Fruit fly (Drosophila melanogaster) whole organism: ENCODE results near the gene CG44088.

Experiments
- CG8478 ChIP-seq: fragments of >200 bp; optimal IDR thresholded peaks from 2 replicates; lab custom pipeline; 2018; ENCODE audit warnings: inconsistent platforms
- Dll ChIP-seq: fragments of >200 bp; optimal IDR thresholded peaks from 2 replicates; lab custom pipeline; 2017
- EcR ChIP-seq, 2 experiments: fragments of >200 bp; optimal IDR thresholded peaks; 2 replicates each; lab custom pipeline; 2017; ENCODE audit warnings: missing biosample characterization in 2 of 2, missing genetic modification characterization in 2 of 2, missing genetic modification reagents in 2 of 2
- pan ChIP-seq: fragments of >200 bp; optimal IDR thresholded peaks from 2 replicates; lab custom pipeline; 2017
- psq ChIP-seq: fragments of >200 bp; optimal IDR thresholded peaks from 2 replicates; lab custom pipeline; 2017
- usp ChIP-seq: fragments of >200 bp; optimal IDR thresholded peaks from 2 replicates; lab custom pipeline; 2017; ENCODE audit warnings: missing biosample characterization, missing genetic modification characterization, mixed read lengths

The CG44088 gene

DNA sequence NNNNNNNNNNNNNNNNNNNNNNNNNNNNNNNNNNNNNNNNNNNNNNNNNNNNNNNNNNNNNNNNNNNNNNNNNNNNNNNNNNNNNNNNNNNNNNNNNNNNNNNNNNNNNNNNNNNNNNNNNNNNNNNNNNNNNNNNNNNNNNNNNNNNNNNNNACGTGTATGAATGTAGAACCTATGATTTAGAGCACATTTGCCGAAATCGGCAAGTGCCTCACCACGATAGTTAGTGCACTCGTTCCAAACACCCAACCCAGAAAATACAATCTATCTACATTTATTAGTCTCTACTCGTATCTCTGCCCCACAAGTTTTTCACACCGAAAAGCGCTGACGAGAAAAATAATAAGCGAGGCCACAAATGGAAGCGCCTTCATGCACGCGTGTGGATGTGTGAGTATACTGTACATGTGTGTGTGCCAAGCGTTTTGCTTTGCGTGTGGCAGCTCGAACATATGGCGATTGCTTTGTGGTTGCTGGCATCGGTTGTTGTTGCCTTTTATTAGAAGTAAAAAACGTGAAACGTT, 29.3 kb upstream of the CG44088 start:
- no peak for TF ChIP-seq psq (lab: Kevin White, UChicago)
- TF ChIP-seq EcR (GFP tag; optimal IDR thresholded peaks at IDR 0.05; lab: Kevin White, UChicago), result no peak
- TF ChIP-seq Dll (lab: Kevin White, UChicago), result no peak
- TF ChIP-seq usp (GFP tag; lab: Kevin White, UChicago), result no peak
- TF ChIP-seq CG8478 (lab: Kevin White, UChicago), result no peak
- no peak for TF ChIP-seq pan

- TF ChIP-seq pan, result no peak
- no peak for TF ChIP-seq CG8478 (lab: Kevin White, UChicago)
These were observed 23.2 kb upstream of the CG44088 start for dm6 chr3R:4798025-4798424.

- no peak for TF ChIP-seq usp (GFP tag; lab: Kevin White, UChicago)
- TF ChIP-seq pan, result no peak
- TF ChIP-seq CG8478 (lab: Kevin White, UChicago), result no peak
These were observed 22.7 kb upstream of the CG44088 start for dm6 chr3R:4797585-4797984.

DNA sequence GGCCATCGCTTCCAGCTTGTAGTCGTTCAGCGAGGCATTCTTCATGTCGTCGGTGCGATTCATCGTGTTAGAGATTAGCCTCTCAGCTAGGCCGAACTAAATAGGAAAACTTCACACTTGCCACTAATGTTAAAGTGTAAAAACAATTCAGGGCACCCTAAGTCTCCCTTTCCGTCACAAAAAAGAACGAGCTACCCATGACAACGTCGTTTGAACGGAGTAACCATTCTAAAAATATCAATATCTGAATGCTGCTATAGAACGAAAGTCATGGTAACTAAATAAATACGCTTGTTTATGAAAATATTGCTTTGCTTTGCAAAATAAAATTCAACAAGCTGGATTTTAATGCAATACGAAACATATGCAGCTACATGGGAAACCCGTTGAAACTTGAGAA, 9.8 kb upstream of the CG44088 start, which contains the start of gene Ccdc39:
Gene Ccdc39 (minus strand): TSS at position 101 of the 400 bp plus-strand sequence.
- TF ChIP-seq CG8478 (lab: Kevin White, UChicago) (no peak), usp (GFP tag; lab: Kevin White, UChicago) (no peak), pan (no peak), psq (lab: Kevin White, UChicago) (no peak), Dll (lab: Kevin White, UChicago) (no peak), EcR (GFP tag; optimal IDR thresholded peaks at IDR 0.05; lab: Kevin White, UChicago) (no peak)

DNA sequence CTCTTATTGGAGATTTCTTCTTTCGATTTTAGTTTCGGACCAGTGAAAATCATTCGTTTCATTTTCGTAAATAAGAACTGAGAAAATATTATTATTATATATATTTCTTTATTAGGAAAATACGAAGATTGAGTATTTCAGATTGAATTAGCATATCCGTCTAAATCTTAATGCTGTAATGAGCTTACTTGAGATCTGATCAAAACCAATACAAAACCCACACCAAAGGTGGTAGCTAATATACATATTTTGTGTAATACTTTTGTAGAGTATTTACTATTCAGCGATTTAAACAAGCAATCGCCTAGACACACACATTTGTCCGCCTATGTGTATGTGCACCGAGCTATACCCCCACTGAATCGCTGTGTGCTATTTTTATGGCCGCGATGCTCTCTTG, 5.9 kb upstream of the CG44088 start:
- no peak for TF ChIP-seq pan
- TF ChIP-seq Dll (lab: Kevin White, UChicago), result no peak
- no peak for TF ChIP-seq usp (GFP tag; lab: Kevin White, UChicago)
- no peak for TF ChIP-seq EcR (GFP tag; optimal IDR thresholded peaks at IDR 0.05; lab: Kevin White, UChicago)
- TF ChIP-seq CG8478 (lab: Kevin White, UChicago), result no peak

- TF ChIP-seq CG8478 (lab: Kevin White, UChicago), result no peak
These were observed 5.4 kb upstream of the CG44088 start, which contains the start of gene CG14655 for dm6 chr3R:4780262-4780661. Gene CG14655, minus strand, starts transcription at chr3R:4780302.

dm6 chr3R:4775371-4775770, 518 bp upstream of the CG44088 start:
- TF ChIP-seq psq (lab: Kevin White, UChicago) (no peak), EcR (GFP tag; optimal IDR thresholded peaks at IDR 0.05; lab: Kevin White, UChicago) (no peak)

DNA sequence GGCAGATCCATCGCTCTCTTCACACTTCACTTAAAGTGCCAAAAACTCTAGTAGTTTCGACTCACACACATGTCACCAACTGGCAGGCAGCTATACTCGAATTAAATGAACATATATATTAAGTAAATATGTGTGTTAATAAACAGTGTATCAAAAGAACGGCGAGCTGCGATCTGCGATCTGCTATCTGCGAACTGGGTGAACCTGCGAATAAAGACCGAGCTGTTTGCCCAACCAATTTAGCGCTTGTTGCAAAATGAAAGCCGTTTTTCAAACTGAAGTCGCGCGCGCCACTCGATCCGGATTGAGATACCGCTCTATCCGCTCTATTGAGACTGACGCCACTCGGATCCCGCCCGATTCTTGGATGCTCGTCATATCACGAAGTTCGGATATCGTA, 1.8 kb downstream of the CG44088 start, which contains the start of gene CG44098:
Gene CG44098 (minus strand): TSS at position 101 of the 400 bp plus-strand sequence.
- TF ChIP-seq psq (lab: Kevin White, UChicago), result no peak
- no peak for TF ChIP-seq Dll (lab: Kevin White, UChicago)
- no peak for TF ChIP-seq EcR (GFP tag; optimal IDR thresholded peaks at IDR 0.05; lab: Kevin White, UChicago)
- no peak for TF ChIP-seq usp (GFP tag; lab: Kevin White, UChicago)
- no peak for TF ChIP-seq pan
- no peak for TF ChIP-seq CG8478 (lab: Kevin White, UChicago)

dm6 chr3R:4771319-4771718, 3.5 kb downstream of the CG44088 start:
- TF ChIP-seq Dll (lab: Kevin White, UChicago) (no peak), usp (GFP tag; lab: Kevin White, UChicago) (no peak), CG8478 (lab: Kevin White, UChicago) (no peak), EcR (GFP tag; optimal IDR thresholded peaks at IDR 0.05; lab: Kevin White, UChicago) (no peak), pan (no peak), psq (lab: Kevin White, UChicago) (no peak)

DNA sequence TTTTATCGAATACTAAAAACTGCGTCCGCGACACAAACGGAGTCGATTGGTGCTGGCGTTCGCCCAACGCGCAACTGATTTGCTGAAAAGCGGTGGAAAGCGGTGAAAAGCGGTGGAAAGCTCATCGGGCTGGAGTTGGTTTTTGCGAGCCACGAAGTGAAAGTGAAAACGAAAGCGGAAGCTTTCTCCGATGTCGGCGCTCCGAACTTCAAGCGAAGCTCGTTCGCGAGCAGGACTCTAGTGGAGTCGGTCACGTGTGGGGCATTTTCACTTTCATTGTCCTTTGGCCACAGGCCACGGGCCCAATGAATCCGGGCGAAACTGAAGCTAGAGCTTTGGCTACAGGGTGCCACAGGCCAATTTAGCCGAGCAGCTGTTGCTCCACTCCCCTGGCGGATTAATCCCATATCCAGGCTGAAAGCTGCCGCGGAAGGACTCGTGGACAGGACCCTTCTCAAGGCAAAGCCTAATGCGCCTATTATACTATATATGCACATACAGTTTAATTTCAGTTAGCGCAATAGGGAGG, 6.1 kb downstream of the CG44088 start:
- TF ChIP-seq Dll (lab: Kevin White, UChicago), result no peak
- TF ChIP-seq pan, result no peak
- TF ChIP-seq usp (GFP tag; lab: Kevin White, UChicago), result no peak
- TF ChIP-seq psq (lab: Kevin White, UChicago), result no peak
- TF ChIP-seq CG8478 (lab: Kevin White, UChicago), result no peak
- no peak for TF ChIP-seq EcR (GFP tag; optimal IDR thresholded peaks at IDR 0.05; lab: Kevin White, UChicago)

dm6 chr3R:4761372-4761771, 13.5 kb downstream of the CG44088 start:
- TF ChIP-seq usp (GFP tag; lab: Kevin White, UChicago) (no peak), pan (no peak), EcR (GFP tag; optimal IDR thresholded peaks at IDR 0.05; lab: Kevin White, UChicago) (no peak), psq (lab: Kevin White, UChicago) (no peak), Dll (lab: Kevin White, UChicago) (no peak), CG8478 (lab: Kevin White, UChicago) (no peak)

DNA sequence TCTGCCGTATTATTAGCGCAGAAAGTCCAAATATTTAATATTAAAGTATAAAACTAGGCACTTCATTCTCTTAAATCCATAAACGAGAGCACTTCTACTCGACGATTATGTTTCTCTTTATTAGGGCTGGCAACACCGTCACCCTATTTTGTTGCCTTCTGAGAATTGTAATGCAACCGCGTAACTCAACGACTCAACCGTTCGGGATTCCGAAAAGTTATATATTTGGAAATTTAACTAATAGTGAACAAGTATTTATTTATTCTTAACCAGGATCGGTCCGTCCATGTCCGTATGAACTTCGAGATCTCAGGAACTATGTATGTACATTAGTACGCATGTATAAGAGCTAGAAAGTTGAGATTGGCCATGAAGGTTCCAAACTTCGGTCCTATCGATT, 25.1 kb downstream of the CG44088 start, which contains the start of gene atms:
Gene atms (plus strand): TSS at position 301 of the 400 bp plus-strand sequence.
- TF ChIP-seq usp (GFP tag; lab: Kevin White, UChicago) (no peak), CG8478 (lab: Kevin White, UChicago) (no peak), EcR (GFP tag; optimal IDR thresholded peaks at IDR 0.05; lab: Kevin White, UChicago) (no peak), pan (no peak), Dll (lab: Kevin White, UChicago) (no peak), psq (lab: Kevin White, UChicago) (no peak)
